Fruit fly (Drosophila melanogaster): Measurements from ENCODE around the gene CG5746.

CG5746 gene

DNA sequence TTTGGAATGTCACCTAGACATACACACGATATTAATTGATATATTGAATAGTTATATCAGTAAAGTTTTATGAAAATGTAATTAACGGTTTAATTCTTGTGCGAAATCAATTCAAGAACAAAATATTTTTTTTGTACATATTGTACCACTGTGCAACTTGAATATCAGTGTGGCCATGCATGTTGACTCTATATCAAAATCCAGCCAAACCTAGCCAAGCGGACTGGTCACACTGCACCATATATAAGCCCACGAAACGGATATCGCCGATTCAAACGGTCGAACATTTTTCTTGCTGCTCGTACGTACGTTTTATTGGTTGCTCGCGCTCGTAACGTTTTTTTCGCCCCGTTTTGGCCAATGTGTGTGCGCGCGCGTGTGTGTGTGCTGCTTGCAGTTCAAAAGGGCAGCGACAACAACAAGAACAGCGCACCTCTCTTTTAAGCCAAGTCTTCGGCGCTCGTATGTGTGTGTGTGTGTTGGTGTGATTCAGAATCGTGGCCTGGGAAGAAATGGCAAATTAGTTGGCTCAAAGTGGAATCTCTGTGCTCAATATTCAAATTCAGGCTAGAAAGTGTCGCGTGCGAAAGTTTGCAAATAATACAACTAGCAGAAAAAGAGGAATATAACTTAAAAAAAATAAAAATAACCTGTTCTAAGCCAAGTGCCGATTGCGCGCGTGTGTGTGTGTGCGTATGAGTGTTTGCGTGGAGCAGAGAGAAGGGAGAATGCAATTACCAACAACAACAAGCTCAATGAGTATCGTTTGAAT, 53.6 kb downstream of the CG5746 start, which contains the start of gene crb (continued):
- peak; percentile 5 for TF ChIP-seq Neu2 (GFP tag; optimal IDR thresholded peaks at IDR 0.05; ENCODE audit: borderline replicate concordance)
- TF ChIP-seq ttk (GFP tag; IDR thresholded peaks at IDR 0.05) = peak; percentile 48; the same call in 1 of the 2 replicates
- peak; percentile 26 for TF ChIP-seq vfl (GFP tag; optimal IDR thresholded peaks at IDR 0.05)
- TF ChIP-seq CG16863 (GFP tag; optimal IDR thresholded peaks at IDR 0.05) = peak; percentile 34
- TF ChIP-seq pros (GFP tag; optimal IDR thresholded peaks at IDR 0.05) = no peak
- no peak for TF ChIP-seq CG15011 (GFP tag; optimal IDR thresholded peaks at IDR 0.05)
- peak; percentile 36 for TF ChIP-seq Hr3 (GFP tag; optimal IDR thresholded peaks at IDR 0.05)
- peak; percentile 5 for TF ChIP-seq bigmax (GFP tag; optimal IDR thresholded peaks at IDR 0.05)
- TF ChIP-seq CG15073 (GFP tag; optimal IDR thresholded peaks at IDR 0.05) = no peak
- TF ChIP-seq D19A (tag; optimal IDR thresholded peaks at IDR 0.05) = no peak
- peak; percentile 49 for TF ChIP-seq tin (GFP tag; optimal IDR thresholded peaks at IDR 0.05)
- TF ChIP-seq sna (GFP tag; IDR thresholded peaks at IDR 0.05; ENCODE audit: partially characterized antibody) = 0 out of 2 replicates have a peak, but pooled peaks have one; percentile 12
- TF ChIP-seq NFAT (GFP tag; IDR thresholded peaks at IDR 0.05) = peak; percentile 79
- TF ChIP-seq CG7556 (GFP tag; optimal IDR thresholded peaks at IDR 0.05) = peak; percentile 37
- TF ChIP-seq p53 (GFP tag; optimal IDR thresholded peaks at IDR 0.05) = peak; percentile 22
- no peak for TF ChIP-seq CG8478 (optimal IDR thresholded peaks at IDR 0.05)
- peak; percentile 36 for TF ChIP-seq pho (GFP tag; optimal IDR thresholded peaks at IDR 0.05)
- peak; percentile 41 for TF ChIP-seq Chrac-16 (GFP tag; optimal IDR thresholded peaks at IDR 0.05)
- peak; percentile 27 for TF ChIP-seq ash1 (GFP tag; optimal IDR thresholded peaks at IDR 0.05)
- no peak for TF ChIP-seq Lim3 (GFP tag; IDR thresholded peaks at IDR 0.05)
- peak; percentile 87 for TF ChIP-seq pzg (GFP tag; optimal IDR thresholded peaks at IDR 0.05)
- peak; percentile 47; the same call in 1 of the 2 replicates for TF ChIP-seq Nf-YA (GFP tag; IDR thresholded peaks at IDR 0.05)
- TF ChIP-seq zfh1 (GFP tag; IDR thresholded peaks at IDR 0.05) = peak; percentile 67; the same call in 2 of the 3 replicates
- TF ChIP-seq CG3995 (GFP tag; optimal IDR thresholded peaks at IDR 0.05) = no peak
- no peak for TF ChIP-seq Kr (GFP tag; optimal IDR thresholded peaks at IDR 0.05)
- TF ChIP-seq C15 (GFP tag; IDR thresholded peaks at IDR 0.05) = no peak
- peak; percentile 83 for TF ChIP-seq CG1603 (tag; optimal IDR thresholded peaks at IDR 0.05)
- no peak for TF ChIP-seq slp2 (GFP tag; optimal IDR thresholded peaks at IDR 0.05)
- TF ChIP-seq bowl (GFP tag; IDR thresholded peaks at IDR 0.05) = no peak
- TF ChIP-seq Mrtf (GFP tag; IDR thresholded peaks at IDR 0.05) = no peak
- peak; percentile 85 for TF ChIP-seq cg (GFP tag; optimal IDR thresholded peaks at IDR 0.05)
- TF ChIP-seq CG6765 (GFP tag; optimal IDR thresholded peaks at IDR 0.05) = no peak
- TF ChIP-seq CG14014 (GFP tag; IDR thresholded peaks at IDR 0.05) = no peak
- peak; percentile 30 for TF ChIP-seq run (tag; optimal IDR thresholded peaks at IDR 0.05)
- TF ChIP-seq CG15696 (tag; optimal IDR thresholded peaks at IDR 0.05) = peak; percentile 4
- peak; percentile 53; the same call in 2 of the 3 replicates for TF ChIP-seq zen2 (GFP tag; IDR thresholded peaks at IDR 0.05; ENCODE audit: partially characterized antibody)
- no peak for TF ChIP-seq disco-r (GFP tag; optimal IDR thresholded peaks at IDR 0.05)
- no peak for TF ChIP-seq Spps (tag; optimal IDR thresholded peaks at IDR 0.05)
- TF ChIP-seq maf-S (GFP tag; optimal IDR thresholded peaks at IDR 0.05) = peak; percentile 60
- no peak for TF ChIP-seq fd64A (GFP tag; optimal IDR thresholded peaks at IDR 0.05)
- no peak for TF ChIP-seq hth (optimal IDR thresholded peaks at IDR 0.05)
- peak; percentile 59 for TF ChIP-seq CG9727 (GFP tag; optimal IDR thresholded peaks at IDR 0.05)
- TF ChIP-seq CG1792 (GFP tag; optimal IDR thresholded peaks at IDR 0.05) = no peak
- TF ChIP-seq lmd (GFP tag; IDR thresholded peaks at IDR 0.05) = peak; percentile 37; the same call in 1 of the 2 replicates
- peak; percentile 66 for TF ChIP-seq lilli (GFP tag; optimal IDR thresholded peaks at IDR 0.05)
- peak; percentile 82 for TF ChIP-seq Hmr (GFP tag; optimal IDR thresholded peaks at IDR 0.05)
- no peak for TF ChIP-seq Usf (GFP tag; optimal IDR thresholded peaks at IDR 0.05)
- TF ChIP-seq CG2129 (GFP tag; IDR thresholded peaks at IDR 0.05; ENCODE audit: partially characterized antibody) = no peak
- peak; percentile 54 for TF ChIP-seq CG30403 (GFP tag; optimal IDR thresholded peaks at IDR 0.05)
- TF ChIP-seq tgo (GFP tag; IDR thresholded peaks at IDR 0.05) = peak; percentile 56
